Fruit fly (Drosophila melanogaster) Kc167 (cell line): ENCODE results near the gene vri.

Experiments used
- Myc ChIP-seq: fragments of >200 bp; optimal IDR thresholded peaks from 2 replicates; lab custom pipeline; 2017; ENCODE audit warnings: missing external identifiers
- Sin3A ChIP-seq: fragments of >200 bp; optimal IDR thresholded peaks from 2 replicates; lab custom pipeline; 2018; ENCODE audit warnings: missing external identifiers
- psq ChIP-seq: fragments of >200 bp; optimal IDR thresholded peaks from 2 replicates; lab custom pipeline; 2017; ENCODE audit warnings: missing external identifiers

DNA sequence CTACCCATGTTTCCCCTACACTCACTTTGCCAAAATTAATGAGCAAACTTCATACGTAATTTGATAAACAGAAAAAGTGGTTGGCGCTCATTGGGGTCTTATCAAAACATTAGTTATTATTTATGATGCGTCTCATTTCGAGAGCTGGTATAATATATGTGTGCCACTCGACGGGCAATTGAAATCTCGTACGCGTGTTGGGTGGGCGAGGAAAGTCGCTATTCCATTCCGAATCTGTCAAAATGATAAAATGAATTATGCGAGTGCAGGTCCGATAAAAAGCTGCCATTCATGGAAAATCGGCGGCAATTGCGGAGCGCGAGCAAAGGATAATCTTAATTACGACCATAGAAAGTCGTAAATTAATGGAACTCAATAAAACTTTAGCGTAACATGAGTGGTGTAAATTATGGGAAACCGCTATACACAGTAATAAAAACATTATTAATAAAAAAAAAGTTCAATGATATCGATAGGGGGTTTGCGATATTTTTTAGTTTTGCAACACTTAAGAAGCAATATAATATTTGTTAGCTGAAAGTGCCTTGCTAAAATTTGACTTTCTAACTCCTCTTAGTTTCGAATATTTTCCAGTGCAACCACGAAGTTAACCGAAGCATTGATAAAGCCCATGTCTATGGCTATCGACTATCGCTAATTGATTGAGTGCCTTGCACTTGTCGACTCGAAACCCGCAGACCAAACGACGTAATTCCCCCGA lies 46.4 kb upstream of the vri start:
- TF ChIP-seq Myc (lab: Kevin White, UChicago) (no peak), Sin3A (lab: Kevin White, UChicago) (no peak), psq (lab: Kevin White, UChicago) (no peak)
